Worm (Caenorhabditis elegans): ENCODE results near the gene prx-10.

DNA sequence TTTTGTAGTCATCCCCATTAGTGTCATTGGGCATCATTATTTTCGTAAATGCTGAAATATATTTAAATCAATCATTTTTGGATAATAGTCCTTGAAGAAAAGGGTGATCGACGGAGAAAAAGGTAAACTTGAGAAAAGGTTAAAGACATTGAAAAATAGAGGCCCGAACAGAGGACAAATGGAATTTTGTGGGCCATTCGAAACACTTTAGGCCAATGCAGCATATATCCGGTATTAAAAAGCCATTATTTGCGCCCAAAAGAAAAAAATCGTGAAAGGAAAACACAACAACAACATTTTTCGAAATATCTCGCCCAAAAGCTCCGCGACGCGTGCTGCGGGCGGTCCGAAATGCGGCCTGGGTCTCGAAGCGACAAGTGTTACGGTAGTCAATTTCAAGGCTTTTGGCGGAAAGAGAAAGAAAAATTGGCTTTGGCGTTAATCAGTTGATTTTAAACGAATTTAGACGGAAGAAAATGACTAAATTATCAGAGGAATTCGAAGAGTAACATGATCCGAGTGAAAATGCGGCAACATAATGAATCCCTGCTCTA, 29.3 kb upstream of the prx-10 start, which contains the start of gene morc-1:
- TF ChIP-seq ref-1 (GFP tag; conservative IDR thresholded peaks at IDR 0.05) (no peak), ztf-29 (GFP tag; IDR thresholded peaks at IDR 0.05) (no peak), tab-1 (GFP tag; IDR thresholded peaks at IDR 0.05) (no peak), flt-1 (GFP tag; IDR thresholded peaks at IDR 0.05) (no peak), med-1 (GFP tag; optimal IDR thresholded peaks at IDR 0.05; ENCODE audit: insufficient read depth) (no peak), klf-2 (GFP tag; conservative IDR thresholded peaks at IDR 0.05) (no peak), T22C8.4 (GFP tag; IDR thresholded peaks at IDR 0.05) (no peak)

All from whole organism, midembryonic.